Worm (Caenorhabditis elegans) whole organism, L4/young adult: ENCODE measurements around the gene cyp-35B3.

ENCODE experiments used
- W03F9.2 ChIP-seq: fragments of 150-350 bp; optimal IDR thresholded peaks from 2 replicates; lab custom pipeline; 2014; ENCODE audit warnings: missing biosample characterization, missing genetic modification characterization
- dao-5 ChIP-seq: sonication (generic microtip); optimal IDR thresholded peaks from 2 replicates; lab custom pipeline; 2016; ENCODE audit warnings: missing genotype, missing genetic modification characterization, moderate library complexity, missing compliant biosample characterization
- him-1 ChIP-seq: sonication (generic microtip); optimal IDR thresholded peaks from 2 replicates; lab custom pipeline; 2016; ENCODE audit warnings: missing genotype, missing genetic modification reagents, missing genetic modification characterization, missing compliant biosample characterization

cyp-35B3 gene

DNA sequence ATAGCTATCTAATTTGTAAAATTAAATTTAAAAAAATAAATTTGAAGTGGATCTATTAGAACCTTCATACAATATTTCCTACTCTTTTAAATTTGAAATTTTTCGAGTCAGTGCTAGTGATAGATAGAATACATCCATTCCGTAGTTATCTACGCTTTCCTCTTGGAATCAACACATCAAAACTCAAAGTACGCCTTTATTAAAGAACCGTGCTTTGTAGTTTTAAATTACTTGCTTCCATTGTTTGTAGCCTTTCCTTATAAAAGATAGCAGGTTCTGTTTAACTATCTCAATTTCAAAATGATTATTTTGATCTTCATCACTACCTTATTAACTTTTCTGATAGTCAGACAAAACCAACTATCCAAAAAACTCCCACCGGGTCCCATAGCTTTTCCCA, at the start of gene cyp-35B3:
TSS of gene cyp-35B3 (plus strand) at position 301 of the 400 bp plus-strand sequence.
- TF ChIP-seq W03F9.2 (tag; lab: Kevin White, UChicago) (no peak), dao-5 (tag; lab: Kevin White, UChicago) (no peak), him-1 (tag; lab: Kevin White, UChicago) (no peak)

DNA sequence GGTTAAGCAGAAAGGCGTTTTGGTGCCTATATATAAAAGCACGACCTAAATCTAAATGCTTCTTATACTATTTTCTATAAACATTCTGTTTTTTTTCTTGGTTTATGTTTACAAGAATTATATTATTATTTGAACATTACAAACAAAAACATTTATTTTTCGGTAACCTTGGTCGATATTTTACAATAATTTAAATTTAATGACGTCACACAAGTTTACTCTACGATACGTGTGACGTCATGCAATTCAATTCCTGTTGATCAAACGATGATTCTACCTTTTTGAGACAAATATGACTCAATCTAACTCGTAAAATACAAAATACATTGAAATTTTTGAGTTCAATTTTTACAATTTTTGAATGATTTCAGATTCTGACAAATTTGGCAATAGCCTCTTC, 49.1 kb upstream of the cyp-35B3 start:
- TF ChIP-seq dao-5 (tag; lab: Kevin White, UChicago) = no peak
- TF ChIP-seq him-1 (tag; lab: Kevin White, UChicago) = no peak
- TF ChIP-seq W03F9.2 (tag; lab: Kevin White, UChicago) = no peak

DNA sequence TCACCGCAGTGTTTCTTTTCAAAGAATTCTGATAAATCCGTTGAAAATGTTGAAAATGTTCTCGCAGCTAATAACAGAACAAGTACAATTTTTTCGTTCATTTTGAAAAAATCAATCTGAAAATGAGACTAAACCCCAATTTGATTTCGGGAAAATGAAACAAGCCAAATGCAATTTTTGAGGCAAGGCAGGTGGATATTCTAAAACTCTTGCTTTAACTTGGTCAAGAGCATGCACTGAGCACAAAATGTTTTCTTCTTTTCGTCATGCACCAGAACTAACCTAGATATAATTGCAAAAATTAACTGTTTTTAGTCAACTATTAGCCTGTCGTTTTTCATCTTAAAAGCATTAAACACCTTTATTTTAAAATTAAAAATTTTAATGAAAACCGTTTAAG, 45.1 kb upstream of the cyp-35B3 start, which contains the start of gene irld-22:
TSS of gene irld-22 (minus strand) at position 101 of the 400 bp plus-strand sequence.
- TF ChIP-seq him-1 (tag; lab: Kevin White, UChicago) (no peak), W03F9.2 (tag; lab: Kevin White, UChicago) (no peak), dao-5 (tag; lab: Kevin White, UChicago) (no peak)

DNA sequence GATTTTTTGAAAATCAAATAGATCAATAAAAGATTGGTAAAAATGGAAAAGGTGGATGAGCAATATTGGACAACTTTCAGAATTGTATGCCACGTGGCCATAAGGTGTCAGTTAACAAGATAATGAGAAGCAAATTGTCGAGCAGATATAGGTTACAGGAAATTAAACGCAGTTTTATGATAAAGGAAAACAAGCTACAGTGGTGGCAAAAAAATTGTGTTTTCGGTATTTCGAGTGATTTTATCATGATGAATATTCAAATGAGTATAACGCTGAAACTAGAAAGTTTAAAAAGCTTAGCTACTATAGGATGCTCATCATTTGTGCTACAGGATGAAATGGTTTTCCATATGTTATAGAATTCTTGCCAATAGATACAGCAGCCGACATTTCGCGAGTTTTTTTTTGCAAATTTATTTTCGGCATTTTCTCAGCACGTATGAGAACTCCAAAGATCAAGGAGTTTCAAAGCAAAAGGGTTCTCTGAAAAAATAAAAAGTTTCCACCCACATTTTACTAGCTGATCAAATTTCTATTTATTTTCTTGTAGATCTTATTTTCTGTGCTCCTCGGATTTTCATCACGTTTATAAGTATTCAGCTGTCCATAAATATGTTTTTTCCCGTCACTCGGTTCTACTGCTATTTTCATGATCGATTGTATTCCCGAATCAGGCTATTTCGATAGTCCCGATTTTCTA, 42.5 kb upstream of the cyp-35B3 start, which contains the start of the genes str-229 and srh-190:
TSS of gene str-229 (minus strand) at position 101 of the 700 bp plus-strand sequence.
TSS of gene srh-190 (plus strand) at position 650 of the 700 bp plus-strand sequence.
- TF ChIP-seq dao-5 (tag; lab: Kevin White, UChicago) (no peak), him-1 (tag; lab: Kevin White, UChicago) (no peak), W03F9.2 (tag; lab: Kevin White, UChicago) (no peak)

DNA sequence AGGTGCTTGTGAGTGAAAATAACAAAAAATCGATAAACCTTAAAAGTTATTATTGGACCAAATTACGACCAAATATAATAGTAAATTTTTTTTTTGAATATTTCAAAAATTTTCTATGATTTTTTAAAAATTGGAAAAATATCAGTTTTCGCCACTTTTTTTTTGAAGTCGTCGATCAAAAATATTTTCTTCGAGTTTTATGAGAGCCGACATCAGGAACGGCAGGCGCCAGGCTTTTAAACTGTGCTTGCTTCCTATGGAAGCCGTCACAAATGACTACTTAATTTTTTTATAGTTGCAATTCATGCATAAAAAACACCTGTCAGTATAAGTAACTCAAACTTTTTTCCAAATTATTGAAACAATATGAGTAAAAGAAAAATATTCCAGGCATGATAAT, 41.7 kb upstream of the cyp-35B3 start:
- TF ChIP-seq dao-5 (tag; lab: Kevin White, UChicago) = no peak
- TF ChIP-seq him-1 (tag; lab: Kevin White, UChicago) = no peak
- TF ChIP-seq W03F9.2 (tag; lab: Kevin White, UChicago) = no peak

DNA sequence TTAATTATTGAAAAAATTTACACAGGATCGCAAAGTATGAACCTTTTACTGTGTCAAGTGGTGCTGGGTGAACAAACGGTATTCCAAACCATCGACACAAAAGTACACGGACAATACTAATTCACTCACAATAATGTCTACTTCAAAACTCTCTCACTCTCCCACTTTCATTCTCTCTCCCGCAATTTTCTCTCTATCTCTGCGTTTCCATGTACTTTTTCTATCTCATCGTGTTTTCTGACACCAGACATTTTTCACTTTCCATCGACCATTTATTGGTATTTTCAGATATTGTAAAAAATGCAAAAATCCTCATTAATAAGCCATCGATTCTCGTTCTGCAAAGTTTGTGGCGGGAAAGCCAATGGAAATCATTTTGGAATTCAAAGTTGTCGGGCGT, 39.3 kb upstream of the cyp-35B3 start, which contains the start of gene nhr-156:
TSS of gene nhr-156 (plus strand) at position 266 of the 400 bp plus-strand sequence.
- TF ChIP-seq dao-5 (tag; lab: Kevin White, UChicago) = no peak
- no peak for TF ChIP-seq him-1 (tag; lab: Kevin White, UChicago)
- no peak for TF ChIP-seq W03F9.2 (tag; lab: Kevin White, UChicago)

DNA sequence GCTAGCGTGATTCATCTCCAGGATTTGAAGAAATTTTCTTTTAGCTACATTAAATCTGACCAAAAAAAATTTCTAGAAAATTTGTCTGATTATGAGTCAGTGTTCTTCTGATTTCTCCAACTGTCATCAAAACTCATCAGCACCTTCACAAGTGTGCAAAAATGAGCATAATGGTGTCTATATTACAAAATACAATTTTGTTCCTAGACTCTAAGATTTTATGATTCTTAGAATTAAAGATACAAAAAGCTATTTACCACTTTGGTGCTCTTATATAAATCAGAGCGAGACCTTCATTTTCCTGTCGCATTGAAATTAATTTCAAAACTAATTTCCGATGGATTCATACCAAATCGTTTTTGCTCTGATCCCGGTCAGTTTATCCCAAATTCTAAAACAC, 32.7 kb upstream of the cyp-35B3 start, which contains the start of gene srx-68:
TSS of gene srx-68 (plus strand) at position 301 of the 400 bp plus-strand sequence.
- TF ChIP-seq him-1 (tag; lab: Kevin White, UChicago) (no peak), W03F9.2 (tag; lab: Kevin White, UChicago) (no peak), dao-5 (tag; lab: Kevin White, UChicago) (no peak)

DNA sequence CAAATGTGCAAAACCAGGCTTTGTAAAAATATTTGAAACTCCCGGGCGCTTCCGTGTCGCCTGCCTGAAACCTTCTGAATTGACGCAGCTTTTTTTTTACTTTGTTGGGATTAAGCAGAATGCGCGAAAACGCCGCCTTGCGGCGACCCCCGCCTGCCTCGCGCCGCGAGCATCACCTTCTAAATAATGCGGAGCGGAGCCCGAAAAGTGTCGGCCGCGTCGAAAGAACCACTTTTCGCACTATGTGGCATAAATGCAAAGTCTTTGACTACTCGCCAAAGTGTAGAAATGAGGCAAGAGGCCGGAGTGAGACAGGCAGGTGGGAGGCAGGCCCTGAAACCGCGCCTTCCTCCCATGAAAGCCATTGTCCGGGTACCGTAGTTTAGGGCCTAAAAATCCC, 32.0 kb upstream of the cyp-35B3 start:
- TF ChIP-seq W03F9.2 (tag; lab: Kevin White, UChicago) = no peak
- no peak for TF ChIP-seq dao-5 (tag; lab: Kevin White, UChicago)
- TF ChIP-seq him-1 (tag; lab: Kevin White, UChicago) = no peak

DNA sequence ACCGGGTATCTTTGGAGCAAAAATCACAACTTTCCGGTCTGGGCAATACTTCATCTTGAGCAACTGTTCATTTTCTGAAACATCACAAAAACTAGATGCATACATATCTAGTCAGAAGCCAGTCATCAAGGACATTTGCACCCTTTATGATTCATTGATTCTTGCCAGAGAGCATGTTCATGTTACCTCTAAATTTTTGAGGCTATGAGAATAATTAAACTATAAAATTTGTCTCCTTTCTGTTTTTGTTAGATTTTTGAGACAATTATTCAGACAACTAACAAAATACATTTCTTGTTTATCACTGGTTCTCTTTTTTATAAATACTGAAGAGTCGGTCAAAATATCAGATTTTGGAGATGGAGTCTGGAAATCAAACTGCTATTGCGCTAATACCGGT, 28.7 kb upstream of the cyp-35B3 start, which contains the start of gene srx-67:
TSS of gene srx-67 (plus strand) at position 301 of the 400 bp plus-strand sequence.
- TF ChIP-seq him-1 (tag; lab: Kevin White, UChicago) = no peak

DNA sequence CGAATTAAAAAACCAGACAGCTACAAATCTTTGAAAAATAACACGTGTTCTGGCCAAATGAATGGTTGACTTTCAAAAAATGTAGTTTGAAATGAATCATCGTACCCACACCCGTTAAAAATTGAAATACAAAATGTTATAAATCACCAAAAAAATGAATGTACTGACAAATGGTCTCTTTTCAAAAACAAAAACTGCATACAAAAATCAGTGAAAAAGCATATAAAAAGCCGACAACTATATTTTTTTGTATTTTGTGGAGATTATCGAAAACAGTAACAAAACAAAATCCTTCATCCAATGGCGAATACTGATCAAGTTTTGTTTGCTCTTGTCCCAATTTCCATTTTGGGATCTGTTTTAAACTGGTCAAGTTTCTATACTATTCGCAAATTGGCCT, 25.9 kb upstream of the cyp-35B3 start, which contains the start of gene srx-66:
TSS of gene srx-66 (plus strand) at position 301 of the 400 bp plus-strand sequence.
- no peak for TF ChIP-seq him-1 (tag; lab: Kevin White, UChicago)
- TF ChIP-seq W03F9.2 (tag; lab: Kevin White, UChicago) = no peak
- TF ChIP-seq dao-5 (tag; lab: Kevin White, UChicago) = no peak

DNA sequence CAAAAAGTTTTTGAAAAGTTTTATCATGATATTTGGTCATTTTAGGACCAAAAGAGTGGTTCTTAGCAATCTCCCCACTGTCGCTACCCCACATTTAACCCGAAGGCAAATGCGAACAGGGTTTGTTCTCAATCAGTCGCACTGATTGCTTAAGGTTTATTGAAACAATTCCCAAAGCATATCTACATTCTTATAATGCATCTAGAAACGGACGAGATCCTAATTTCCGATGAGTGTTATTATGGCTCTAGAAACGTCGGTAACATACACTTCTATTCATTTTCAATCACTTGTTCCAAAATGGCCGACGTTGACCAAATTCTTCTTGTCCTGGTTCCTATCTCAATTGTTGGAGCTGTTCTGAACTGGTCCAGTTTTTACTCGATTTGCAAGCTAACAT, 23.5 kb upstream of the cyp-35B3 start, which contains the start of gene srx-65:
TSS of gene srx-65 (plus strand) at position 301 of the 400 bp plus-strand sequence.
- no peak for TF ChIP-seq W03F9.2 (tag; lab: Kevin White, UChicago)
- no peak for TF ChIP-seq dao-5 (tag; lab: Kevin White, UChicago)
- TF ChIP-seq him-1 (tag; lab: Kevin White, UChicago) = no peak

DNA sequence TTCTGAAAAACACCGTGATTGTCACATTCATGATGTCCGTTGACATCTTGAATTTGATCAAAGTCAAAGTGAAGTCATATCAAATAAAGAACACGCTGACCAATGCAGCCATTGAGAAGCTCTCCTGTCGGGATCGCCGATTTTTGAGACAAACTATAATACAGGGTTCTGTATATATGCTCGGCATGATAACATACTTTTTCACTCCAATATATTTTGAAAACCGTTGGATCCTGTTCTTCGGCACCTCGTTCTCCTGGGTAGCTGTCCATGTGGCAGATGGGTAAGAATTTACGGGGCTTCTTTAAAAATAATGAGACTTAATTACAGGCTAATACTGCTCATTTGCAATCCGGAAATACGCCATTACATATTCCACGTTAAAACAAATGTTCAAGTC, 22.6 kb upstream of the cyp-35B3 start:
- TF ChIP-seq W03F9.2 (tag; lab: Kevin White, UChicago) (no peak), him-1 (tag; lab: Kevin White, UChicago) (no peak), dao-5 (tag; lab: Kevin White, UChicago) (no peak)

DNA sequence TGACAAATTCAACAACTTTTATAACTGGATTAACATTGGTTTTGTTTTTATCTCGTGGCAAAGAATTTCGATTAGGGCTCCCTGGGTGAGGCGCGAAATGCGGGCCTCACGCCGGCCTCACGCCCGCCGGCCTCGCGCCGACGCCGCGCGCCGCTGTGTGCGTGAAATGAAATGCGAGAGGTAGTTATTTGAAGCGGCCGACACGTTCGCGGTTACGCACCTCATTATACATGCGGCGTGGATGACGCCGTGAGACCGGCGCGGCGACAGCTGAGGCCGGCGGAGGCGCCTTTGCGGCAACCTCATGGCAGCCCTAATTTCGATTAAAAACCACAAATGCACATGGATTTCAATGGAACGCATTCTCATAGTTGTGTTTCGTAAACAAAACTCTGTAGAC, 17.6 kb upstream of the cyp-35B3 start:
- TF ChIP-seq dao-5 (tag; lab: Kevin White, UChicago) (no peak), him-1 (tag; lab: Kevin White, UChicago) (no peak), W03F9.2 (tag; lab: Kevin White, UChicago) (no peak)
